Worm (Caenorhabditis elegans): ENCODE measurements around the gene che-10.

Gene che-10

DNA sequence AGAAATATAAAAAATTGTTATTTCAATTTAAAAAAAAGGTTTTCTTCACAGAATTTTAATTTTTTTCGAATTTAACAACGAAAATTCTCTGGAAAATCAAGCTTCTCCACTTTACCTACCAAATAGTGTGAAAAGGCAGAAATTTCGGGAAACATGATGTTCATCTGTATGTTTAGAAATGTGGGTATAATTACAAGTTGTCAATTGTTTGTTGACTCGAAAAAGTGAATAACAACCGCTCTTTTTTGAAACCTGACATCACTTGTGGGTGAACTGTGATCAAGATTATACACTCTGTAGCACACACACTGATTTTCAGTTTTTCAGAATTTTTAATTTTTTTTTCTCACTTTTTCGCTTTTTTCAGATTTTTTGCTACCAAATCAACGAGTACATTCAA is 38.3 kb downstream of the che-10 start:
- TF ChIP-seq ets-7 (tag; optimal IDR thresholded peaks at IDR 0.05): no peak
- no peak for TF ChIP-seq B0310.2 (tag; optimal IDR thresholded peaks at IDR 0.05)
- TF ChIP-seq flt-1 (GFP tag; IDR thresholded peaks at IDR 0.05): no peak
- TF ChIP-seq sea-1 (GFP tag; conservative IDR thresholded peaks at IDR 0.05): no peak
- no peak for TF ChIP-seq hmbx-1 (tag; optimal IDR thresholded peaks at IDR 0.05)
- TF ChIP-seq hmg-4 (GFP tag; optimal IDR thresholded peaks at IDR 0.05): no peak
- TF ChIP-seq aly-1 (tag; optimal IDR thresholded peaks at IDR 0.05): no peak
- no peak for TF ChIP-seq hnd-1 (tag; optimal IDR thresholded peaks at IDR 0.05)
- no peak for TF ChIP-seq ceh-36 (tag; optimal IDR thresholded peaks at IDR 0.05)
- no peak for TF ChIP-seq scrt-1 (GFP tag; IDR thresholded peaks at IDR 0.05)
- TF ChIP-seq tra-4 (tag; optimal IDR thresholded peaks at IDR 0.05): no peak

DNA sequence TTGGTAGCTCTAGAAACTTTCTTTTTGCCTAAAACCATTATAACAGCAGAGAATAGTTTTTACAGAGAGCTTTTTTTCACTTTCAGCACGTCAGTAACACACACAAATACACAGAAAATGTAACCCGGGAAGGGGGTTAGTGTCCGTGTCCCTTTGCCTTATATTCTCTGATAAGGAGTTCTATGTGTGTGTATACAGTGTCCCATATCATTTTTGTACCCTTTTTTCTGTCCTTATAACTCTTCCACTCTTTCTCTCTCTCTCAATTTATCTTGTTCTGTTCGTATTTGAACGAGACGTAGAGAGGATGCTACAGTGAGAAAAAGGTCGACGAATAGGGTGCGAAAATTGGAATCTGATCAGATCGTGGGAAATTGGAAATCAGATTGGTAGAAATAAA is 39.3 kb downstream of the che-10 start:
- TF ChIP-seq B0310.2 (tag; optimal IDR thresholded peaks at IDR 0.05) (no peak), hnd-1 (tag; optimal IDR thresholded peaks at IDR 0.05) (no peak), pes-1 (GFP tag; IDR thresholded peaks at IDR 0.05) (no peak), hmbx-1 (tag; optimal IDR thresholded peaks at IDR 0.05) (no peak), scrt-1 (GFP tag; IDR thresholded peaks at IDR 0.05) (no peak), hmg-4 (GFP tag; optimal IDR thresholded peaks at IDR 0.05) (no peak), tra-4 (tag; optimal IDR thresholded peaks at IDR 0.05) (no peak), flt-1 (GFP tag; IDR thresholded peaks at IDR 0.05) (no peak), ceh-13 (GFP tag; optimal IDR thresholded peaks at IDR 0.05) (no peak), F13C5.2 (tag; optimal IDR thresholded peaks at IDR 0.05) (no peak), ama-1 (optimal IDR thresholded peaks at IDR 0.05) (no peak), sea-1 (GFP tag; conservative IDR thresholded peaks at IDR 0.05) (no peak), ceh-36 (tag; optimal IDR thresholded peaks at IDR 0.05) (no peak), tbx-37 (GFP tag; conservative IDR thresholded peaks at IDR 0.05) (no peak), ets-7 (tag; optimal IDR thresholded peaks at IDR 0.05) (no peak)

- TF ChIP-seq tra-4 (tag; optimal IDR thresholded peaks at IDR 0.05) (no peak), sea-1 (GFP tag; conservative IDR thresholded peaks at IDR 0.05) (no peak)
Observed at ce11 chrII:4597441-4597840, 40.7 kb downstream of the che-10 start.

ce11 chrII:4590660-4591059 is 47.5 kb downstream of the che-10 start:
- TF ChIP-seq tbx-11 (GFP tag; IDR thresholded peaks at IDR 0.05): no peak
- no peak for TF ChIP-seq ceh-13 (GFP tag; optimal IDR thresholded peaks at IDR 0.05)
- no peak for TF ChIP-seq ets-7 (tag; optimal IDR thresholded peaks at IDR 0.05)
- peak; percentile 29 for TF ChIP-seq ama-1 (optimal IDR thresholded peaks at IDR 0.05)

DNA sequence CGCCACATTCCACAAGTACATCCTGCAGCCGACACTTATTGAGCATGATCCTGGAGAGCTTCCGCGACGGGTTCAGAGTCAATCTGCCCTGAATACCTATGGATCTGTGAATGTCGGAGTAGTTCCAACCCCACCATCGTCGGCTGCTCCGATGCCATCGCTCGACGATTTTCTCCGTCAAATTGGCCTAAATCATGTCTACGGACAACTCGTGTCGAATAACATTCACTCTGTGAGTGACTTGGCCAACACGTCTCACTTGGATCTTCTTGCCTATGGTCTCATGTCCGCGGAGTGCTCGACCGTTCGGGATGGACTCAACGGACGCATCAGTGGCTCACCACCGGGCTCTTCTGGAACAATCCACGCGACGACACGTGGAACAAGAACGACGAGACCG is 48.1 kb downstream of the che-10 start:
- TF ChIP-seq ceh-13 (GFP tag; optimal IDR thresholded peaks at IDR 0.05) (no peak), F13C5.2 (tag; optimal IDR thresholded peaks at IDR 0.05) (no peak), hmg-4 (GFP tag; optimal IDR thresholded peaks at IDR 0.05) (no peak), flt-1 (GFP tag; IDR thresholded peaks at IDR 0.05) (no peak), sea-1 (GFP tag; conservative IDR thresholded peaks at IDR 0.05) (no peak), ama-1 (optimal IDR thresholded peaks at IDR 0.05) (no peak), pes-1 (GFP tag; IDR thresholded peaks at IDR 0.05) (no peak), aly-1 (tag; optimal IDR thresholded peaks at IDR 0.05) (no peak), tra-4 (tag; optimal IDR thresholded peaks at IDR 0.05) (no peak), ets-7 (tag; optimal IDR thresholded peaks at IDR 0.05) (no peak), tbx-37 (GFP tag; conservative IDR thresholded peaks at IDR 0.05) (no peak), hmbx-1 (tag; optimal IDR thresholded peaks at IDR 0.05) (no peak), scrt-1 (GFP tag; IDR thresholded peaks at IDR 0.05) (no peak), tbx-11 (GFP tag; IDR thresholded peaks at IDR 0.05) (no peak), B0310.2 (tag; optimal IDR thresholded peaks at IDR 0.05) (no peak), hnd-1 (tag; optimal IDR thresholded peaks at IDR 0.05) (no peak)

DNA sequence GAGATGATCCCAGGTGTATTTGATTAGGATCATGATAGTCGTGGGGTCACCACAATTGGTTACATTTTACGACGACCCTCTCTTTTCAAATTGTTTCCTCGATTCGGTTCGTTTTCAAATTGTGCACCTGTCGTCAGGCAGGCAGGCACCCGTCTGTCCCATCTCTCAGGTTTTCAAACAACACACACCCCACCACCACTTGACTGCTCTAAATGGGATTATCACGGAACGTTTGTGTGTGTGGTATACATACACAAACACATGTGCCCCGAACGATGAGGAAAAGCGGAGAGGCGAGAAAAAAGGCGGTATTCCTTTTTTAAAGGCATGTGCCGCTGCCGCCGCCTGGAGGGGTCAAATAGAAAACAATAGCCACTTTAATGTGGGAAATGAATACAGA is 52.8 kb downstream of the che-10 start:
- TF ChIP-seq ceh-36 (tag; optimal IDR thresholded peaks at IDR 0.05): peak; percentile 54
- TF ChIP-seq ama-1 (optimal IDR thresholded peaks at IDR 0.05): no peak
- peak; percentile 10 for TF ChIP-seq hmg-4 (GFP tag; optimal IDR thresholded peaks at IDR 0.05)

- TF ChIP-seq aly-1 (tag; optimal IDR thresholded peaks at IDR 0.05) (no peak), ama-1 (optimal IDR thresholded peaks at IDR 0.05) (no peak), hnd-1 (tag; optimal IDR thresholded peaks at IDR 0.05) (no peak), hmbx-1 (tag; optimal IDR thresholded peaks at IDR 0.05) (no peak), ceh-13 (GFP tag; optimal IDR thresholded peaks at IDR 0.05) (no peak), pes-1 (GFP tag; IDR thresholded peaks at IDR 0.05) (no peak), hmg-4 (GFP tag; optimal IDR thresholded peaks at IDR 0.05) (no peak), sea-1 (GFP tag; conservative IDR thresholded peaks at IDR 0.05) (no peak), B0310.2 (tag; optimal IDR thresholded peaks at IDR 0.05) (no peak), ceh-36 (tag; optimal IDR thresholded peaks at IDR 0.05) (no peak), tbx-37 (GFP tag; conservative IDR thresholded peaks at IDR 0.05) (no peak), F13C5.2 (tag; optimal IDR thresholded peaks at IDR 0.05) (no peak), flt-1 (GFP tag; IDR thresholded peaks at IDR 0.05) (no peak), ets-7 (tag; optimal IDR thresholded peaks at IDR 0.05) (no peak), tbx-11 (GFP tag; IDR thresholded peaks at IDR 0.05) (no peak)
Observed at ce11 chrII:4584313-4584712, 53.8 kb downstream of the che-10 start.

DNA sequence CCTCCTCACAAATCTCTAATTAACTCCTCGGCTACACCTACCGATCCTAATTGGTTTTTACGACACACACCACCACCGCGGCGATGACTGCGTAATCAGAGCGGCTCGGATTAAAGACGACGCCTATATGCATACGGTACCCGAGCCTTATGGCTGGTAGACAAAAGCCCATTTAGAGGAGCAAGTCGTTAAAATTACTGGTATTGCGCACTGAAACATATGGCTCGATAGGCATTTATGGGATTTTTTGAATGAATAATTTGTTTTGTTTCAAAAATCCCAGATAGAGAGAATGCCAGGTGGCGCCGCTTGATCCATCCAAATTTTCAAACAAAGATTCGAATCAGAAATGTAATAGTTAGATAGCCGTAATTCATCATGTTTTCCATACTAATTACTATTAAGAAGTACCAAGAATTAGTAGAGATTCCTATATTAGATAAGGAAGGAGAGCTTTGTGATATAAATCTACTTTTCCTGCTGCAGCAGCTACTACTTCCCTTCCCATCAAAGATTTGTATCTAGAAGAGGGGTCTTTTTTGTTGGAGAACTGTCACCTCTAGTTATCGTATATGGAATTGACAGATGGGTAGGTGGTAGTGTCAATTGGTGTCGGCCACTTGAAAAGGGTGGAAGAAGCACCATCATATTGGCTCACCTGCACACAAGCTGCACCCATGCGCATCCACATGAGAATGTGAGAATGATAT is 54.8 kb downstream of the che-10 start:
- TF ChIP-seq B0310.2 (tag; optimal IDR thresholded peaks at IDR 0.05) (no peak), sea-1 (GFP tag; conservative IDR thresholded peaks at IDR 0.05) (no peak), pes-1 (GFP tag; IDR thresholded peaks at IDR 0.05) (no peak), ama-1 (optimal IDR thresholded peaks at IDR 0.05) (no peak), F13C5.2 (tag; optimal IDR thresholded peaks at IDR 0.05) (no peak)
